Worm (Caenorhabditis elegans) whole organism, L4/young adult: ENCODE data around the gene clec-163.
A peak's percentile ranks its signal among the peaks of the same experiment; 100 is the strongest.
"Not testable (repeated sequence)": the region's sequence is repeated elsewhere in the genome, so short reads cannot be mapped to it uniquely, and the experiment has no call there.

Experiments used
- W03F9.2 ChIP-seq: fragments of 150-350 bp; optimal IDR thresholded peaks from 2 replicates; lab custom pipeline; 2014; ENCODE audit warnings: missing biosample characterization, missing genetic modification characterization
- dao-5 ChIP-seq: sonication (generic microtip); optimal IDR thresholded peaks from 2 replicates; lab custom pipeline; 2016; ENCODE audit warnings: missing genotype, missing genetic modification characterization, moderate library complexity, missing compliant biosample characterization
- him-1 ChIP-seq: sonication (generic microtip); optimal IDR thresholded peaks from 2 replicates; lab custom pipeline; 2016; ENCODE audit warnings: missing genotype, missing genetic modification reagents, missing genetic modification characterization, missing compliant biosample characterization

The clec-163 gene

ce11 chrIII:10794049-10794448 lies at the start of gene clec-163:
Gene clec-163 (plus strand): TSS chrIII:10794349.
- TF ChIP-seq dao-5 (no peak), W03F9.2 (no peak), him-1 (tag; lab: Kevin White, UChicago) (no peak)

- TF ChIP-seq dao-5 (peak; percentile 41), him-1 (tag; lab: Kevin White, UChicago) (no peak)
These were observed 47.7 kb upstream of the clec-163 start for ce11 chrIII:10746406-10746807.

- TF ChIP-seq W03F9.2 = peak; percentile 87
- no peak for TF ChIP-seq him-1 (tag; lab: Kevin White, UChicago)
- TF ChIP-seq dao-5 = no peak
These were observed 46.3 kb upstream of the clec-163 start, which contains the start of the genes ran-1 and dkc-1 for ce11 chrIII:10747620-10748479. Gene ran-1 (minus strand): TSS chrIII:10747728. Gene dkc-1 (plus strand): TSS chrIII:10748429.

- TF ChIP-seq dao-5; W03F9.2; him-1 (tag; lab: Kevin White, UChicago): not testable (repeated sequence)
These were observed 44.1 kb upstream of the clec-163 start, which contains the start of gene enu-3.6 for ce11 chrIII:10750043-10750442. Gene enu-3.6 (plus strand): TSS chrIII:10750434.

ce11 chrIII:10754379-10754778 lies 39.8 kb upstream of the clec-163 start:
- TF ChIP-seq him-1 (tag; lab: Kevin White, UChicago) = no peak
- TF ChIP-seq dao-5 = no peak
- TF ChIP-seq W03F9.2 = no peak

- TF ChIP-seq W03F9.2 (no peak), him-1 (tag; lab: Kevin White, UChicago) (no peak), dao-5 (no peak)
These were observed 38.6 kb upstream of the clec-163 start, which contains the start of gene hpl-2 for ce11 chrIII:10755480-10756066. Gene hpl-2 (minus strand): TSS chrIII:10755530.

ce11 chrIII:10757540-10757939 lies 36.6 kb upstream of the clec-163 start, which contains the start of gene rnf-113:
Gene rnf-113 (minus strand): TSS chrIII:10757640.
- TF ChIP-seq W03F9.2 (no peak), him-1 (tag; lab: Kevin White, UChicago) (no peak), dao-5 (no peak)

- no peak for TF ChIP-seq dao-5
- TF ChIP-seq him-1 (tag; lab: Kevin White, UChicago) = no peak
- TF ChIP-seq W03F9.2 = no peak
These were observed 35.7 kb upstream of the clec-163 start, which contains the start of gene K01G5.10 for ce11 chrIII:10758422-10758821. Gene K01G5.10 (minus strand): TSS chrIII:10758522.

ce11 chrIII:10759050-10760023 lies 34.8 kb upstream of the clec-163 start, which contains the start of gene tasp-1:
Gene tasp-1 (plus strand): TSS chrIII:10759307.
- TF ChIP-seq him-1 (tag; lab: Kevin White, UChicago) = peak; percentile 99
- TF ChIP-seq W03F9.2 = peak; percentile 99
- peak; percentile 89 for TF ChIP-seq dao-5

ce11 chrIII:10763032-10763431 lies 31.1 kb upstream of the clec-163 start, which contains the start of gene dpy-28:
Gene dpy-28 (plus strand): TSS chrIII:10763131.
- TF ChIP-seq dao-5 = no peak
- TF ChIP-seq him-1 (tag; lab: Kevin White, UChicago) = no peak
- no peak for TF ChIP-seq W03F9.2

ce11 chrIII:10769693-10770092 lies 24.5 kb upstream of the clec-163 start:
- TF ChIP-seq W03F9.2 (no peak), him-1 (tag; lab: Kevin White, UChicago) (no peak), dao-5 (no peak)

ce11 chrIII:10781553-10781952 lies 12.6 kb upstream of the clec-163 start, which contains the start of gene ptr-19:
Gene ptr-19 (plus strand): TSS chrIII:10781853.
- TF ChIP-seq W03F9.2 = no peak
- no peak for TF ChIP-seq him-1 (tag; lab: Kevin White, UChicago)
- no peak for TF ChIP-seq dao-5

ce11 chrIII:10783052-10783451 lies 11.1 kb upstream of the clec-163 start:
- no peak for TF ChIP-seq dao-5
- no peak for TF ChIP-seq W03F9.2
- TF ChIP-seq him-1 (tag; lab: Kevin White, UChicago) = no peak
